Worm (Caenorhabditis elegans) whole organism, late embryonic: Measurements from ENCODE around the gene F38B2.2.

Experiments used
- C08G9.2 ChIP-seq: sonication (generic microtip); optimal IDR thresholded peaks from 2 replicates; lab custom pipeline; 2016; ENCODE audit warnings: mild to moderate bottlenecking, missing genetic modification characterization, moderate library complexity, missing compliant biosample characterization
- F13H6.1 ChIP-seq: sonication (generic microtip); optimal IDR thresholded peaks from 2 replicates; lab custom pipeline; 2016; ENCODE audit warnings: missing genetic modification characterization, missing compliant biosample characterization
- K02D7.2 ChIP-seq: sonication (generic microtip); optimal IDR thresholded peaks from 2 replicates; lab custom pipeline; 2017; ENCODE audit warnings: mild to moderate bottlenecking, missing genetic modification characterization, missing compliant biosample characterization
- K09A11.1 ChIP-seq: sonication (generic microtip); optimal IDR thresholded peaks from 2 replicates; lab custom pipeline; 2017; ENCODE audit warnings: antibody characterized with exemption, mild to moderate bottlenecking, missing genetic modification characterization, missing compliant biosample characterization; ENCODE audit not compliant: insufficient read depth
- T23F11.4 ChIP-seq: fragments of 200-800 bp; sonication (Bioruptor generic); optimal IDR thresholded peaks from 2 replicates; lab custom pipeline; 2018; ENCODE audit warnings: mild to moderate bottlenecking, missing genetic modification characterization, missing compliant biosample characterization
- Y22D7AL.16 ChIP-seq: sonication (generic microtip); optimal IDR thresholded peaks from 2 replicates; lab custom pipeline; 2016; ENCODE audit warnings: missing genetic modification characterization, missing compliant biosample characterization
- ahr-1 ChIP-seq: sonication (generic microtip); optimal IDR thresholded peaks from 2 replicates; lab custom pipeline; 2016; ENCODE audit warnings: missing genetic modification characterization, missing compliant biosample characterization
- ama-1 ChIP-seq: fragments of 150-350 bp; optimal IDR thresholded peaks from 2 replicates; lab custom pipeline; 2014
- ceh-14 ChIP-seq: sonication (generic microtip); optimal IDR thresholded peaks from 2 replicates; lab custom pipeline; 2016; ENCODE audit warnings: missing genotype, missing genetic modification characterization, missing compliant biosample characterization
- ceh-19 ChIP-seq: fragments of 200-800 bp; sonication (Bioruptor generic); optimal IDR thresholded peaks from 2 replicates; lab custom pipeline; 2018; ENCODE audit warnings: mild to moderate bottlenecking, missing genetic modification characterization, missing compliant biosample characterization
- ceh-2 ChIP-seq: sonication (generic microtip); optimal IDR thresholded peaks from 2 replicates; lab custom pipeline; 2016; ENCODE audit warnings: missing genotype, missing genetic modification characterization, missing compliant biosample characterization
- ceh-22 ChIP-seq: sonication (generic microtip); optimal IDR thresholded peaks from 2 replicates; lab custom pipeline; 2017; ENCODE audit warnings: missing biosample characterization, missing genetic modification characterization
- ceh-24 ChIP-seq: sonication (generic microtip); optimal IDR thresholded peaks from 2 replicates; lab custom pipeline; 2016; ENCODE audit warnings: mild to moderate bottlenecking, missing genetic modification characterization, missing compliant biosample characterization
- ceh-30 ChIP-seq: fragments of 150-350 bp; optimal IDR thresholded peaks from 2 replicates; lab custom pipeline; 2014; ENCODE audit warnings: missing biosample characterization, missing genetic modification characterization
- ceh-31 ChIP-seq: sonication (generic microtip); optimal IDR thresholded peaks from 2 replicates; lab custom pipeline; 2016; ENCODE audit warnings: missing genetic modification characterization, missing compliant biosample characterization
- ceh-45 ChIP-seq: fragments of 200-800 bp; sonication (Bioruptor generic); IDR thresholded peaks from 2 replicates; pipeline ENCODE4 v1.3.6; 2022; ENCODE audit warnings: missing genetic modification reagents, missing genetic modification characterization, missing compliant biosample characterization
- ceh-6 ChIP-seq: fragments of 200-800 bp; sonication (Bioruptor generic); optimal IDR thresholded peaks from 2 replicates; lab custom pipeline; 2018; ENCODE audit warnings: mild to moderate bottlenecking, missing genetic modification characterization, missing compliant biosample characterization
- ceh-9 ChIP-seq: sonication (generic microtip); optimal IDR thresholded peaks from 2 replicates; lab custom pipeline; 2016; ENCODE audit warnings: mild to moderate bottlenecking, missing genetic modification characterization, inconsistent platforms, missing compliant biosample characterization
- che-1 ChIP-seq: sonication (generic microtip); optimal IDR thresholded peaks from 2 replicates; lab custom pipeline; 2016; ENCODE audit warnings: mild to moderate bottlenecking, missing genetic modification characterization, missing compliant biosample characterization
- dve-1 ChIP-seq: sonication (generic microtip); optimal IDR thresholded peaks from 2 replicates; lab custom pipeline; 2017; ENCODE audit warnings: antibody characterized with exemption, mild to moderate bottlenecking, missing genetic modification characterization, missing compliant biosample characterization
- elt-2 ChIP-seq: sonication (generic microtip); optimal IDR thresholded peaks from 2 replicates; lab custom pipeline; 2016; ENCODE audit warnings: missing genetic modification reagents, missing genetic modification characterization, missing compliant biosample characterization
- ets-4 ChIP-seq: sonication (generic microtip); optimal IDR thresholded peaks from 2 replicates; lab custom pipeline; 2016; ENCODE audit warnings: missing genetic modification characterization, missing compliant biosample characterization
- eyg-1 ChIP-seq: sonication (generic microtip); optimal IDR thresholded peaks from 2 replicates; lab custom pipeline; 2016; ENCODE audit warnings: missing genotype, missing genetic modification characterization, missing compliant biosample characterization
- fkh-10 ChIP-seq: fragments of 150-350 bp; optimal IDR thresholded peaks from 2 replicates; lab custom pipeline; 2014; ENCODE audit warnings: missing biosample characterization, missing genetic modification reagents, missing genetic modification characterization
- fkh-6 ChIP-seq: sonication (generic microtip); optimal IDR thresholded peaks from 2 replicates; lab custom pipeline; 2016; ENCODE audit warnings: missing genetic modification characterization, missing compliant biosample characterization
- gmeb-2 ChIP-seq: sonication (generic microtip); optimal IDR thresholded peaks from 2 replicates; lab custom pipeline; 2016; ENCODE audit warnings: missing genetic modification characterization, inconsistent platforms, missing compliant biosample characterization
- hlh-15 ChIP-seq: sonication (generic microtip); optimal IDR thresholded peaks from 2 replicates; lab custom pipeline; 2016; ENCODE audit warnings: missing genetic modification characterization, missing compliant biosample characterization
- hlh-30 ChIP-seq: sonication (generic microtip); optimal IDR thresholded peaks from 2 replicates; lab custom pipeline; 2017; ENCODE audit warnings: antibody characterized with exemption, missing genetic modification characterization, missing compliant biosample characterization; ENCODE audit not compliant: insufficient read depth
- hlh-6 ChIP-seq: sonication (generic microtip); optimal IDR thresholded peaks from 2 replicates; lab custom pipeline; 2016; ENCODE audit warnings: missing genotype, missing genetic modification characterization, missing compliant biosample characterization
- hlh-8 ChIP-seq: sonication (generic microtip); optimal IDR thresholded peaks from 2 replicates; lab custom pipeline; 2016; ENCODE audit warnings: missing genotype, missing genetic modification characterization, missing compliant biosample characterization
- lim-6 ChIP-seq: sonication (generic microtip); optimal IDR thresholded peaks from 2 replicates; lab custom pipeline; 2016; ENCODE audit warnings: missing genetic modification characterization, missing compliant biosample characterization
- lin-11 ChIP-seq: fragments of 200-800 bp; sonication (Bioruptor generic); optimal IDR thresholded peaks from 2 replicates; lab custom pipeline; 2018; ENCODE audit warnings: mild to moderate bottlenecking, missing genetic modification characterization, missing compliant biosample characterization
- mec-3 ChIP-seq: sonication (generic microtip); optimal IDR thresholded peaks from 2 replicates; lab custom pipeline; 2016; ENCODE audit warnings: borderline replicate concordance, missing genetic modification characterization, missing compliant biosample characterization
- nhr-11 ChIP-seq: fragments of 150-350 bp; optimal IDR thresholded peaks from 2 replicates; lab custom pipeline; 2014; ENCODE audit warnings: missing biosample characterization, missing genetic modification characterization
- npax-4 ChIP-seq: sonication (generic microtip); optimal IDR thresholded peaks from 2 replicates; lab custom pipeline; 2016; ENCODE audit warnings: missing genetic modification characterization, missing compliant biosample characterization
- odd-2 ChIP-seq: sonication (generic microtip); optimal IDR thresholded peaks from 2 replicates; lab custom pipeline; 2017; ENCODE audit warnings: antibody characterized with exemption, mild to moderate bottlenecking, missing genetic modification characterization, missing compliant biosample characterization
- pat-9 ChIP-seq: fragments of 200-800 bp; sonication (Bioruptor generic); optimal IDR thresholded peaks from 2 replicates; lab custom pipeline; 2018; ENCODE audit warnings: mild to moderate bottlenecking, missing genetic modification characterization, moderate library complexity, missing compliant biosample characterization
- pax-1 ChIP-seq: fragments of 150-350 bp; optimal IDR thresholded peaks from 2 replicates; lab custom pipeline; 2014; ENCODE audit warnings: missing biosample characterization, missing genetic modification characterization
- pha-2 ChIP-seq: sonication (generic microtip); optimal IDR thresholded peaks from 2 replicates; lab custom pipeline; 2017; ENCODE audit warnings: mild to moderate bottlenecking, missing genetic modification characterization, missing compliant biosample characterization
- pqm-1 ChIP-seq: sonication (generic microtip); optimal IDR thresholded peaks from 2 replicates; lab custom pipeline; 2016; ENCODE audit warnings: missing genetic modification characterization, missing compliant biosample characterization
- pros-1 ChIP-seq: fragments of 150-350 bp; optimal IDR thresholded peaks from 2 replicates; lab custom pipeline; 2014; ENCODE audit warnings: missing biosample characterization, missing genetic modification reagents, missing genetic modification characterization
- sox-2 ChIP-seq: fragments of 200-800 bp; sonication (Bioruptor generic); IDR thresholded peaks from 2 replicates; pipeline ENCODE4 v1.3.6; 2022; ENCODE audit warnings: missing genetic modification reagents, missing genetic modification characterization, missing compliant biosample characterization
- sox-4 ChIP-seq: sonication (generic microtip); optimal IDR thresholded peaks from 2 replicates; lab custom pipeline; 2017; ENCODE audit warnings: mild to moderate bottlenecking, missing genetic modification characterization, inconsistent platforms, missing compliant biosample characterization
- syd-9 ChIP-seq: sonication (generic microtip); optimal IDR thresholded peaks from 2 replicates; lab custom pipeline; 2016; ENCODE audit warnings: mild to moderate bottlenecking, missing genetic modification characterization, moderate library complexity, missing compliant biosample characterization
- tbx-7 ChIP-seq: sonication (generic microtip); optimal IDR thresholded peaks from 2 replicates; lab custom pipeline; 2016; ENCODE audit warnings: missing genotype, missing genetic modification characterization, missing compliant biosample characterization
- ttx-3 ChIP-seq: sonication (generic microtip); optimal IDR thresholded peaks from 2 replicates; lab custom pipeline; 2016; ENCODE audit warnings: missing genetic modification reagents, missing genetic modification characterization, missing compliant biosample characterization
- unc-3 ChIP-seq, 2 experiments: fragments of 200-800 bp in 1 of 2; sonication (Bioruptor generic) in 1 of 2; sonication (generic microtip) in 1 of 2; conservative IDR thresholded peaks in 1 of 2; optimal IDR thresholded peaks in 1 of 2; 2 replicates each; pipeline versions ENCODE4 v1.3.6 to Lab custom; 2016 to 2022; ENCODE audit warnings: missing compliant biosample characterization in 2 of 2, missing genetic modification characterization in 2 of 2, missing genetic modification reagents in 1 of 2
- zip-5 ChIP-seq: sonication (generic microtip); optimal IDR thresholded peaks from 2 replicates; lab custom pipeline; 2016; ENCODE audit warnings: missing genetic modification characterization, missing compliant biosample characterization

F38B2.2 gene

DNA sequence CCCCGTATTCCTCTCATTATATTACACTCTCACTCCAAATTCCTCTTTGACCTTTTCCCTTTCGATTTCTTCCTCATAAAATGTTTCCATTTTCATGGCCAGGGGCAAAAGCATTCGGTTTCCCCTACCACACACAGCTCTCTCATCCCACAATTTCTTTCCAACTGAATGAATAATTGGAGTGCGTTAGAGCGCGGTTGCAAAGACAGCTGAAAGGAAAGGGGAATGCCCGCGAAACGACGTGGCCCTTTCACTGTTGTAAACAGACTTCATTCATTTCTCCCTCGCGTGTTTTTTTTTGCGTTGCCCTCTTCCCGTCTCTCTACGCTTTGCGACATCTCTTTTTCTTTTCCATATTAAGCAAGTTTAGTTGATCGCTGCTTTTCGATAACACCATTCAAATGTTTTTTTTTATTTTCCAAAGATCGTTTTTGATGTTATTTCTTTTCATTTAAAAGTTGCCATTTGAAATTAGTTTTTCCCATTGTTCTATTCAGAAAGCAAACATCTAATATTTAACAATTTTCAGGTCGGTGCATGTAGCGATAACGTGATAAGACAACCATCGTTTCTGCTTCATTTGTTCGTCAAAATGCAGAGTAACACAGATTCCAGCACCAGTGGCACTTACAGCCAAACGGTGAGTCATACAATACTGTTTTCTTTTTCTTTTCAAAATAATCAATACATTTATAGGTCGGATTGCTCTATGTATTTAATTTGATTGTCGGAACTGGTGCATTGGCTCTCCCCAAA is 16.7 kb downstream of the F38B2.2 start, which contains the start of gene C03A3.2 (continued):
- TF ChIP-seq K02D7.2 (tag; lab: Kevin White, UChicago) (no peak), Y22D7AL.16 (tag; lab: Kevin White, UChicago) (no peak), elt-2 (tag; lab: Kevin White, UChicago) (no peak), C08G9.2 (tag; lab: Kevin White, UChicago) (no peak), ttx-3 (tag; lab: Kevin White, UChicago) (no peak), lim-6 (tag; lab: Kevin White, UChicago) (no peak), zip-5 (no peak), ceh-31 (tag; lab: Kevin White, UChicago) (peak; percentile 94), syd-9 (tag; lab: Kevin White, UChicago) (no peak), eyg-1 (no peak), pat-9 (tag; lab: Kevin White, UChicago) (no peak), ceh-24 (tag; lab: Kevin White, UChicago) (no peak), T23F11.4 (GFP tag; lab: Kevin White, UChicago) (no peak), ets-4 (no peak), lin-11 (tag; lab: Kevin White, UChicago) (no peak), hlh-6 (no peak), pqm-1 (tag; lab: Kevin White, UChicago) (no peak)

DNA sequence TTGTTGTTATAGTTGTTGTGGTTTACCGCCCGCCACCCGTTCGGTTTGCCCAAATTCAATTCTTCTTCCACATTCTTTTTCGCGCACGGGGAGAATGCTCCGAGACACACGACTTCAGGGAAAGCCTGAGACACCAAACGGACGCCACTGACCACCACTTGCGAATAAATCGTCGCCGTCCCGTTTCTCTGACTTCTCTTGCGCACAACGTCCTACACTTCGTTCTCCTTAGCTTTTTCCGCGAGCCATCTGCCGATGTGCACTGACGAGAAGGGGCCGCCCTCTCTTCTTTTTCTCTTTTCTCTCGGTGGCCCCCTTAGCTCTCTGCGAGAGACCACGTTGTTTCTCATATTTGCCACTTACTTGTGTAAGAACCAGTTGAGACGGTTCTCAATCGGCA is 22.1 kb downstream of the F38B2.2 start, which contains the start of gene C03A3.1:
C03A3.1 (plus strand) TSS at position 291 of the 400 bp plus-strand sequence.
- TF ChIP-seq ceh-30 (tag; lab: Kevin White, UChicago) = no peak
- no peak for TF ChIP-seq lim-6 (tag; lab: Kevin White, UChicago)
- no peak for TF ChIP-seq dve-1 (tag; lab: Kevin White, UChicago)
- TF ChIP-seq ceh-22 (tag; lab: Kevin White, UChicago) = no peak
- TF ChIP-seq lin-11 (tag; lab: Kevin White, UChicago) = no peak
- no peak for TF ChIP-seq Y22D7AL.16 (tag; lab: Kevin White, UChicago)
- TF ChIP-seq ceh-19 = peak; percentile 39
- TF ChIP-seq pha-2 (tag; lab: Kevin White, UChicago) = no peak
- no peak for TF ChIP-seq nhr-11 (tag; lab: Kevin White, UChicago)
- TF ChIP-seq hlh-8 (tag; lab: Kevin White, UChicago) = peak; percentile 33
- no peak for TF ChIP-seq K02D7.2 (tag; lab: Kevin White, UChicago)
- peak; percentile 12 for TF ChIP-seq F13H6.1 (tag; lab: Kevin White, UChicago)
- TF ChIP-seq syd-9 (tag; lab: Kevin White, UChicago) = peak; percentile 65
- no peak for TF ChIP-seq che-1 (tag; lab: Kevin White, UChicago)
- TF ChIP-seq K09A11.1 (tag; lab: Kevin White, UChicago) = no peak
- TF ChIP-seq sox-2 (GFP tag; lab: Robert Waterston, UW) = no peak
- TF ChIP-seq fkh-6 (tag; lab: Kevin White, UChicago) = no peak
- no peak for TF ChIP-seq ceh-45 (GFP tag; lab: Robert Waterston, UW)
- no peak for TF ChIP-seq npax-4 (tag; lab: Kevin White, UChicago)
- TF ChIP-seq C08G9.2 (tag; lab: Kevin White, UChicago) = peak; percentile 52
- TF ChIP-seq hlh-6 = peak; percentile 58
- TF ChIP-seq odd-2 (tag; lab: Kevin White, UChicago) = no peak
- TF ChIP-seq unc-3 (GFP tag; conservative IDR thresholded peaks at IDR 0.05; lab: Robert Waterston, UW) = no peak
- no peak for TF ChIP-seq unc-3 (tag; optimal IDR thresholded peaks at IDR 0.05; lab: Kevin White, UChicago)
- peak; percentile 12 for TF ChIP-seq ceh-2 (tag; lab: Kevin White, UChicago)
- peak; percentile 75 for TF ChIP-seq ceh-31 (tag; lab: Kevin White, UChicago)
- TF ChIP-seq hlh-30 (tag; lab: Kevin White, UChicago) = no peak
- no peak for TF ChIP-seq sox-4
- TF ChIP-seq tbx-7 (tag; lab: Kevin White, UChicago) = no peak
- TF ChIP-seq ceh-14 = peak; percentile 38
- no peak for TF ChIP-seq eyg-1
- TF ChIP-seq hlh-15 = no peak
- no peak for TF ChIP-seq mec-3
- TF ChIP-seq ceh-6 (GFP tag; lab: Kevin White, UChicago) = no peak
- no peak for TF ChIP-seq ttx-3 (tag; lab: Kevin White, UChicago)
- no peak for TF ChIP-seq ahr-1 (tag; lab: Kevin White, UChicago)
- no peak for TF ChIP-seq fkh-10 (GFP tag; lab: Kevin White, UChicago)
- TF ChIP-seq gmeb-2 (tag; lab: Kevin White, UChicago) = no peak
- no peak for TF ChIP-seq ama-1 (lab: Kevin White, UChicago)
- no peak for TF ChIP-seq ceh-9 (tag; lab: Kevin White, UChicago)
- TF ChIP-seq pros-1 (tag; lab: Kevin White, UChicago) = no peak
- no peak for TF ChIP-seq pax-1 (tag; lab: Kevin White, UChicago)
